Fruit fly (Drosophila melanogaster): Measurements from ENCODE around the gene Osi5.
A peak's percentile ranks its signal among the peaks of the same experiment; 100 is the strongest.

Osi5 gene

DNA sequence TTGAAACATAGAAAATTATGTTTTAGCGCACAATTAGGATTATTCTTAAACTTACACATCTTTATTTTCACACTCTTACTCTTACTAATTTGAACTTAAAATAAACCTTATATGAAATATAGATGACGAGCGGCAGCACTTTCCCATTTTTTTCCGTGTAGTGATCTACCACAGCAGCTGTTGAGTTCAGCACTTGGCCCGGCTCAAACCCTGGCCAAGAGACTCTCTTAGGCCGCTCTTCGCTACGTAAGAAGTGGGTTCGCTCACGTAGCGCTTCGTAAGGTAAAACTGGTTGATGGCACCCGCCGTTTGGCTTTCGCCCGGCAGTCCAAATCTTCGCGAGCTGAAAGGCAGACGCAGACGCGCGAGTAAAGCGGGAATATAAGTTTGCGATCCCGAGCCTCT is 28.8 kb upstream of the Osi5 start, which contains the start of gene Osi24 (continued):
- TF ChIP-seq sug (tag; optimal IDR thresholded peaks at IDR 0.05) (no peak), CG4854 (GFP tag; optimal IDR thresholded peaks at IDR 0.05) (no peak), Lpt (GFP tag; optimal IDR thresholded peaks at IDR 0.05) (no peak), CG7963 (GFP tag; IDR thresholded peaks at IDR 0.05; ENCODE audit: partially characterized antibody) (no peak), bsh (GFP tag; optimal IDR thresholded peaks at IDR 0.05) (peak; percentile 62 to 63), kah (GFP tag; optimal IDR thresholded peaks at IDR 0.05) (no peak), CG13775 (GFP tag; optimal IDR thresholded peaks at IDR 0.05) (no peak), nau (GFP tag; optimal IDR thresholded peaks at IDR 0.05) (peak; percentile 47), CG10267 (tag; optimal IDR thresholded peaks at IDR 0.05) (peak; percentile 39), CG6689 (GFP tag; IDR thresholded peaks at IDR 0.05) (peak; percentile 64), stwl (tag; optimal IDR thresholded peaks at IDR 0.05) (no peak), Poxn (GFP tag; IDR thresholded peaks at IDR 0.05) (no peak), ato (GFP tag; IDR thresholded peaks at IDR 0.05; ENCODE audit: partially characterized antibody) (no peak), NC2α (GFP tag; optimal IDR thresholded peaks at IDR 0.05) (no peak), gfzf (GFP tag; optimal IDR thresholded peaks at IDR 0.05) (no peak), Xbp1 (GFP tag; optimal IDR thresholded peaks at IDR 0.05) (peak; percentile 64), Nf-YC (tag; optimal IDR thresholded peaks at IDR 0.05) (no peak), cad (GFP tag; optimal IDR thresholded peaks at IDR 0.05) (no peak), CTCF (GFP tag; optimal IDR thresholded peaks at IDR 0.05) (no peak), Elba2 (GFP tag; optimal IDR thresholded peaks at IDR 0.05) (no peak), NK7.1 (GFP tag; optimal IDR thresholded peaks at IDR 0.05) (no peak), Jarid2 (GFP tag; optimal IDR thresholded peaks at IDR 0.05) (peak; percentile 63), CG1529 (GFP tag; optimal IDR thresholded peaks at IDR 0.05) (peak; percentile 42), seq (GFP tag; IDR thresholded peaks at IDR 0.05) (0 out of 2 replicates have a peak, but pooled peaks have one; percentile 26), YL-1 (GFP tag; optimal IDR thresholded peaks at IDR 0.05) (no peak), Neu2 (GFP tag; optimal IDR thresholded peaks at IDR 0.05; ENCODE audit: borderline replicate concordance) (no peak), pb (GFP tag; optimal IDR thresholded peaks at IDR 0.05) (peak; percentile 7)

- peak; percentile 77 for TF ChIP-seq Ets65A (GFP tag)
- TF ChIP-seq dmrt99B (tag; optimal IDR thresholded peaks at IDR 0.05) = peak; percentile 10
- peak; percentile 34 for TF ChIP-seq sens (GFP tag)
- no peak for TF ChIP-seq jigr1 (GFP tag; IDR thresholded peaks at IDR 0.05)
- TF ChIP-seq CG12769 (tag; optimal IDR thresholded peaks at IDR 0.05) = no peak
- TF ChIP-seq CG12104 (GFP tag; optimal IDR thresholded peaks at IDR 0.05) = no peak
- peak; percentile 36 for TF ChIP-seq Sox102F (GFP tag; optimal IDR thresholded peaks at IDR 0.05)
- TF ChIP-seq Blimp-1 (GFP tag; optimal IDR thresholded peaks at IDR 0.05) = peak; percentile 31
Measured at dm6 chr3R:6199717-6200116, 27.6 kb upstream of the Osi5 start.

DNA sequence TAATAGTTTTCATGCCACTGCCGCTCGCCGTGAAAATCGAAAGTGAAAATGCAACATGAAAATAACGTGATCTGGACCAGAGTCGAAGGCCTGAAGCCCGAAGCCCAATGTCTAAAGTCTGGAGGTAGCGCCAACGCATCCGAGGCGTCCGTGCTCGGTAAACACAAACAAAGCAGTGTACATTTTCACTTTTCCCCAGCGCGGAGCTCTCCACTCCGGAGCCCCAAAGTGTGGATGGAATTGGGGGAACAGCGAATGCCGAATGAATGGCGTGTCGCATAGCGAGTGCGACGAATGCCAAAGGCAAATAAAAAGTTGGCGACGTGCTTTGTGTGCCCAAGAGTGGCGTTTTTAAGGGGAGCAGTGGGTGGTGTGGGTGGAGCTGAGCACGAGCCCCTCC is 24.3 kb upstream of the Osi5 start:
- TF ChIP-seq CG18011 (GFP tag; optimal IDR thresholded peaks at IDR 0.05) = no peak
- no peak for TF ChIP-seq Poxn (GFP tag; IDR thresholded peaks at IDR 0.05)
- TF ChIP-seq gro (GFP tag; optimal IDR thresholded peaks at IDR 0.05) = no peak
- TF ChIP-seq CG3726 (GFP tag; IDR thresholded peaks at IDR 0.05) = no peak
- peak; percentile 96 for TF ChIP-seq Blimp-1 (GFP tag; optimal IDR thresholded peaks at IDR 0.05)
- no peak for TF ChIP-seq dmrt11E (tag; optimal IDR thresholded peaks at IDR 0.05)
- TF ChIP-seq Mrtf (GFP tag; IDR thresholded peaks at IDR 0.05) = no peak
- peak; percentile 36 for TF ChIP-seq Asciz (GFP tag; optimal IDR thresholded peaks at IDR 0.05)
- TF ChIP-seq jigr1 (GFP tag; IDR thresholded peaks at IDR 0.05) = no peak
- TF ChIP-seq CG4360 (GFP tag; IDR thresholded peaks at IDR 0.05) = no peak
- TF ChIP-seq hkb (optimal IDR thresholded peaks at IDR 0.05) = no peak
- TF ChIP-seq hkb (GFP tag; IDR thresholded peaks at IDR 0.05) = no peak
- TF ChIP-seq CG2129 (GFP tag; IDR thresholded peaks at IDR 0.05; ENCODE audit: partially characterized antibody) = no peak
- TF ChIP-seq Doc3 (GFP tag; IDR thresholded peaks at IDR 0.05; ENCODE audit: partially characterized antibody) = no peak
- TF ChIP-seq kni (GFP tag; optimal IDR thresholded peaks at IDR 0.05) = peak; percentile 75
- TF ChIP-seq phol (tag; optimal IDR thresholded peaks at IDR 0.05) = no peak
- peak; percentile 65 for TF ChIP-seq crol (GFP tag; IDR thresholded peaks at IDR 0.05)
- TF ChIP-seq CG34422 (GFP tag; IDR thresholded peaks at IDR 0.05) = no peak
- TF ChIP-seq slbo (GFP tag; IDR thresholded peaks at IDR 0.05) = no peak

All from whole organism, embryonic.